Fruit fly (Drosophila melanogaster): ENCODE measurements around the gene dpr11.

DNA sequence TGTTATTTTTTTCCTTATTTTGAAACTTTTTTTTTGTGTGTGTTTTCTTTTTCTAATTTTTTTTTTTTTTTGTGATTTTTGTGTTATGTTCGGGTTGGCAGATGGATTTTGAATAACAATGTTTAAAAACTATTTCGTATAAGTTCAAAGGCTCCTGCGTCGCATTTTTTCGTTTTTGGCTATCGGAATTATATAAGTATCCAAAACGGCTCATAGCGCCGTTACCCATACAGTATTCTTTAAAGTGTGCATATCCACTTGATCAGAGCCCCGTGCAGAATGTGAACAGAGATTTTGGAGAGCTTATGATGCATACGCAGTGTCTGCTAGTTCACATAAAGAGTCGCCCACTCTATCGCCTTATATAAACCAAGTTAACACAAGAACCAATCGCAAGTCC lies 34.7 kb upstream of the dpr11 start, which contains the start of gene sowi:
- no peak for TF ChIP-seq Pdp1 (GFP tag; optimal IDR thresholded peaks at IDR 0.05)
- no peak for TF ChIP-seq CG11247 (GFP tag; IDR thresholded peaks at IDR 0.05)
- TF ChIP-seq sima (GFP tag; optimal IDR thresholded peaks at IDR 0.05), result no peak
- no peak for TF ChIP-seq Dll (GFP tag; IDR thresholded peaks at IDR 0.05; ENCODE audit: partially characterized antibody)
- no peak for TF ChIP-seq CG8944 (GFP tag; optimal IDR thresholded peaks at IDR 0.05)
- TF ChIP-seq CG12769 (tag; optimal IDR thresholded peaks at IDR 0.05), result no peak
- TF ChIP-seq row (GFP tag; IDR thresholded peaks at IDR 0.05), result no peak
- no peak for TF ChIP-seq CG10209 (GFP tag; optimal IDR thresholded peaks at IDR 0.05)
- TF ChIP-seq chif (GFP tag; optimal IDR thresholded peaks at IDR 0.05), result no peak
- no peak for TF ChIP-seq HLH3B (GFP tag; IDR thresholded peaks at IDR 0.05)
- TF ChIP-seq corto (GFP tag; optimal IDR thresholded peaks at IDR 0.05), result no peak
- TF ChIP-seq al (GFP tag; IDR thresholded peaks at IDR 0.05), result no peak
